Worm (Caenorhabditis elegans): Measurements from ENCODE around the gene sdn-1.

The sdn-1 gene

ce11 chrX:10594701-10595421, 1.7 kb upstream of the sdn-1 start (continued):
- TF ChIP-seq ets-5 (GFP tag; IDR thresholded peaks at IDR 0.05) (no peak), ceh-8 (GFP tag; optimal IDR thresholded peaks at IDR 0.05) (no peak), Y116A8C.19 (tag; optimal IDR thresholded peaks at IDR 0.05; ENCODE audit: borderline replicate concordance) (no peak), unc-98 (GFP tag; IDR thresholded peaks at IDR 0.05) (no peak), nhr-20 (tag; optimal IDR thresholded peaks at IDR 0.05) (peak; percentile 17), lsy-2 (tag; optimal IDR thresholded peaks at IDR 0.05) (no peak), unc-30 (tag; optimal IDR thresholded peaks at IDR 0.05) (no peak), C16A3.4 (tag; optimal IDR thresholded peaks at IDR 0.05) (no peak), nhr-84 (tag; optimal IDR thresholded peaks at IDR 0.05) (no peak), nhr-12 (tag; optimal IDR thresholded peaks at IDR 0.05) (no peak), F16B12.6 (tag; optimal IDR thresholded peaks at IDR 0.05) (no peak), nhr-47 (tag; optimal IDR thresholded peaks at IDR 0.05) (no peak), sox-4 (tag; optimal IDR thresholded peaks at IDR 0.05) (no peak), alr-1 (tag; optimal IDR thresholded peaks at IDR 0.05; ENCODE audit: borderline replicate concordance) (no peak), lin-14 (GFP tag; optimal IDR thresholded peaks at IDR 0.05) (peak; percentile 45), nhr-77 (tag; optimal IDR thresholded peaks at IDR 0.05) (no peak), nhr-85 (tag) (peak; percentile 56)

DNA sequence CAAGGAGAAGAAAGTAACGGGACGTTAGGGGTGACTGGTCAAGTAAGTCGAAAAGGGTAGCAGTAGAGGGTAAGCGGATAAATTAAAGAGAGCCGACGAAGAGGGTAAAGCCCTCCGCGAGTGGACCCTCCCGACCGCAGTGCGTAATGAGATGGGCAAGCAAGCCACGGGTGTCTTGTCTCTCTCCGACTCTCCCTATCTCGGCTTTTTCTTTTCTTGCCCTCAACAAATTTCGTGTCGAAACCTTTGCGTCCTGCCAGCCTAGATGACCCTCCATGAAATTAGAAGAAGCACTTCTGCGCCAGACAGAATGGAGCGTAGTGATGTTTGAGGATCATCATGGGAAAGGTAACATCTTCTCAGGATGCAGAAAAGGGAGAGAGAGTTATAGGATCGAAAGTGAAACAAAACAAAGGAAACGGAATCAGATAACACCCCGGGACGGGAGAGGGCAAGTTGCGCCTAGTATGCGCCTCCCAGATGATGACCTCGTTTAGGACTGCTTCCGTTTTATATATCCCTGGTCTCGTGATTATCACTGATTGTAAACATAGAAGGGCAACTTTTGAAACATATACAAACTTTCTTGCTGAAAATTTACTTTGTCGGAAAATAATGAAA, 732 bp upstream of the sdn-1 start:
- peak; percentile 14 for TF ChIP-seq lin-14 (GFP tag; optimal IDR thresholded peaks at IDR 0.05)
- peak; percentile 4 for TF ChIP-seq dsc-1 (tag; optimal IDR thresholded peaks at IDR 0.05)
- peak; percentile 27 for TF ChIP-seq nhr-85 (tag)
- peak; percentile 10 for TF ChIP-seq unc-130 (tag; optimal IDR thresholded peaks at IDR 0.05)
- no peak for TF ChIP-seq nhr-19 (GFP tag; conservative IDR thresholded peaks at IDR 0.05)
- peak; percentile 99 for TF ChIP-seq blmp-1 (tag; optimal IDR thresholded peaks at IDR 0.05)
- no peak for TF ChIP-seq unc-86 (tag; optimal IDR thresholded peaks at IDR 0.05)
- TF ChIP-seq ztf-4 (tag; optimal IDR thresholded peaks at IDR 0.05): peak; percentile 12
- TF ChIP-seq nhr-47 (tag; optimal IDR thresholded peaks at IDR 0.05): peak; percentile 7
- TF ChIP-seq elt-3 (tag; optimal IDR thresholded peaks at IDR 0.05): peak in 2 of 6 experiments; percentile 26 to 81

ce11 chrX:10591208-10591782, 1.8 kb downstream of the sdn-1 start:
- TF ChIP-seq unc-86 (tag; optimal IDR thresholded peaks at IDR 0.05): peak; percentile 30
- TF ChIP-seq zip-4 (GFP tag; optimal IDR thresholded peaks at IDR 0.05): no peak
- peak in 1 of 2 experiments; percentile 10 for TF ChIP-seq ztf-11 (tag; optimal IDR thresholded peaks at IDR 0.05)
- peak; percentile 6 for TF ChIP-seq lin-14 (GFP tag; optimal IDR thresholded peaks at IDR 0.05)

ce11 chrX:10590772-10591171, 2.4 kb downstream of the sdn-1 start:
- no peak for TF ChIP-seq lsy-2 (tag; optimal IDR thresholded peaks at IDR 0.05)
- TF ChIP-seq ama-1 (optimal IDR thresholded peaks at IDR 0.05): no peak
- TF ChIP-seq fkh-10 (GFP tag; optimal IDR thresholded peaks at IDR 0.05): peak; percentile 75
- TF ChIP-seq lin-14 (GFP tag; optimal IDR thresholded peaks at IDR 0.05): peak; percentile 31
- no peak for TF ChIP-seq isw-1 (GFP tag; IDR thresholded peaks at IDR 0.05)
- TF ChIP-seq grh-1 (GFP tag; IDR thresholded peaks at IDR 0.05): no peak
- TF ChIP-seq hpl-2 (GFP tag; optimal IDR thresholded peaks at IDR 0.05): no peak
- peak; percentile 2 for TF ChIP-seq nhr-85 (tag)

DNA sequence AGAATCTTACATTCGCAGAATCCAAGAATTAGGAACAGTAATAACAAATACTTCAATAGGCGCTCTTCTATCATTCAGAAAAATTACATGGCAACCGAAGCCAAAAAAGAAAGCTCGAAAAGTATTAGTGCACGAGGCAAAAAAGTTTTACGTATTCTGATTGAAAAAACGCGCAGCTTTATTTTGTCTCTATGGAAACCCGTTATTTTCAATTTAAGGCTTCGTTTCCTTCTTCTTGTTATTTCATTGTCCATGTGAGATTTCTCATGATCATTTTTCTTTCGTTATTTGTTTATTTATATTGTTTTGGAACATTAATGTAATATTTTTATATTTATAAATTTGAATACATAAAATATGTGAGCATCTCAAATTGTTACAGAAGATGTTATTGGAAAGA, 3.7 kb downstream of the sdn-1 start, which contains the start of gene F57C7.4:
F57C7.4 (minus strand) TSS at position 101 of the 400 bp plus-strand sequence.
- TF ChIP-seq sup-37 (GFP tag; optimal IDR thresholded peaks at IDR 0.05): no peak
- peak; percentile 72 for TF ChIP-seq fkh-8 (tag; optimal IDR thresholded peaks at IDR 0.05)

All from whole organism, L1 larva.